Worm (Caenorhabditis elegans): ENCODE results near the gene C36B7.3.

ce11 chrX:7125178-7125577 is 23.6 kb downstream of the C36B7.3 start:
- TF ChIP-seq ama-1 (optimal IDR thresholded peaks at IDR 0.05) (no peak), scrt-1 (GFP tag; IDR thresholded peaks at IDR 0.05) (no peak), flt-1 (GFP tag; IDR thresholded peaks at IDR 0.05) (no peak), F13C5.2 (tag; optimal IDR thresholded peaks at IDR 0.05) (no peak), tbx-11 (GFP tag; IDR thresholded peaks at IDR 0.05) (no peak), ets-7 (tag; optimal IDR thresholded peaks at IDR 0.05) (no peak), ceh-36 (tag; optimal IDR thresholded peaks at IDR 0.05) (no peak), hnd-1 (tag; optimal IDR thresholded peaks at IDR 0.05) (no peak), tbx-37 (GFP tag; conservative IDR thresholded peaks at IDR 0.05) (no peak), ceh-13 (GFP tag; optimal IDR thresholded peaks at IDR 0.05) (no peak), aly-1 (tag; optimal IDR thresholded peaks at IDR 0.05) (no peak), sea-1 (GFP tag; conservative IDR thresholded peaks at IDR 0.05) (no peak), tra-4 (tag; optimal IDR thresholded peaks at IDR 0.05) (no peak), pes-1 (GFP tag; IDR thresholded peaks at IDR 0.05) (no peak)
